Worm (Caenorhabditis elegans): ENCODE data around the gene glr-7.

Gene glr-7

ce11 chrX:2439728-2440127, 20.1 kb upstream of the glr-7 start:
- TF ChIP-seq K12H6.12 (tag; optimal IDR thresholded peaks at IDR 0.05) = no peak
- TF ChIP-seq pbrm-1 (GFP tag; IDR thresholded peaks at IDR 0.05) = no peak
- no peak for TF ChIP-seq F22D6.2 (tag; optimal IDR thresholded peaks at IDR 0.05)
- TF ChIP-seq cebp-1 (GFP tag; IDR thresholded peaks at IDR 0.05) = peak; percentile 92
- peak; percentile 95 for TF ChIP-seq cebp-1 (tag; optimal IDR thresholded peaks at IDR 0.05)
- TF ChIP-seq attf-6 (GFP tag; IDR thresholded peaks at IDR 0.05) = no peak
- no peak for TF ChIP-seq lin-35 (GFP tag; optimal IDR thresholded peaks at IDR 0.05)
- no peak for TF ChIP-seq lsl-1 (GFP tag; optimal IDR thresholded peaks at IDR 0.05)
- no peak for TF ChIP-seq efl-1 (GFP tag; optimal IDR thresholded peaks at IDR 0.05)
- no peak for TF ChIP-seq ama-1 (optimal IDR thresholded peaks at IDR 0.05)
- no peak for TF ChIP-seq ama-1 (GFP tag; optimal IDR thresholded peaks at IDR 0.05)
- no peak for TF ChIP-seq D2030.7 (GFP tag; IDR thresholded peaks at IDR 0.05)
- no peak for TF ChIP-seq nhr-120 (GFP tag; IDR thresholded peaks at IDR 0.05)
- TF ChIP-seq pha-4 (tag; optimal IDR thresholded peaks at IDR 0.05) = peak; percentile 44
- TF ChIP-seq madf-10 (tag; optimal IDR thresholded peaks at IDR 0.05) = no peak
- TF ChIP-seq aptf-2 (GFP tag; conservative IDR thresholded peaks at IDR 0.05) = no peak
- TF ChIP-seq egl-18 (GFP tag; IDR thresholded peaks at IDR 0.05) = no peak
- TF ChIP-seq nhr-80 (tag; optimal IDR thresholded peaks at IDR 0.05) = peak; percentile 67

ce11 chrX:2439309-2439708, 19.6 kb upstream of the glr-7 start:
- TF ChIP-seq madf-10 (tag; optimal IDR thresholded peaks at IDR 0.05) (no peak), B0261.1 (tag; optimal IDR thresholded peaks at IDR 0.05) (no peak), nfyb-1 (GFP tag; IDR thresholded peaks at IDR 0.05) (no peak), mes-4 (tag; optimal IDR thresholded peaks at IDR 0.05) (no peak), lin-54 (GFP tag; optimal IDR thresholded peaks at IDR 0.05) (no peak), hrde-1 (tag; optimal IDR thresholded peaks at IDR 0.05; ENCODE audit: borderline replicate concordance) (no peak), fkh-3 (tag; optimal IDR thresholded peaks at IDR 0.05) (no peak), ekl-4 (GFP tag; IDR thresholded peaks at IDR 0.05) (no peak), Y95B8A.8 (GFP tag; IDR thresholded peaks at IDR 0.05) (no peak), lag-1 (GFP tag; IDR thresholded peaks at IDR 0.05) (no peak), F57A8.1 (GFP tag; optimal IDR thresholded peaks at IDR 0.05) (no peak), Y67H2A.10 (GFP tag; conservative IDR thresholded peaks at IDR 0.05) (no peak), pbrm-1 (GFP tag; IDR thresholded peaks at IDR 0.05) (no peak)

- no peak for TF ChIP-seq efl-1 (GFP tag; optimal IDR thresholded peaks at IDR 0.05)
- no peak for TF ChIP-seq lin-35 (GFP tag; optimal IDR thresholded peaks at IDR 0.05)
- TF ChIP-seq lir-1 (GFP tag; conservative IDR thresholded peaks at IDR 0.05) = no peak
- no peak for TF ChIP-seq pbrm-1 (GFP tag; IDR thresholded peaks at IDR 0.05)
- no peak for TF ChIP-seq fkh-3 (tag; optimal IDR thresholded peaks at IDR 0.05)
- TF ChIP-seq ceh-91 (GFP tag; IDR thresholded peaks at IDR 0.05) = no peak
- no peak for TF ChIP-seq B0035.1 (tag; optimal IDR thresholded peaks at IDR 0.05)
- no peak for TF ChIP-seq F37B4.10 (GFP tag; IDR thresholded peaks at IDR 0.05)
- TF ChIP-seq hmg-1.2 (GFP tag; IDR thresholded peaks at IDR 0.05) = no peak
- no peak for TF ChIP-seq tbp1 (GFP tag; optimal IDR thresholded peaks at IDR 0.05)
- no peak for TF ChIP-seq nhr-120 (GFP tag; IDR thresholded peaks at IDR 0.05)
- TF ChIP-seq F49E8.2 (tag; optimal IDR thresholded peaks at IDR 0.05; ENCODE audit: insufficient read depth) = no peak
These were observed 19.2 kb upstream of the glr-7 start, which contains the start of gene gid-2 for ce11 chrX:2438857-2439256. gid-2 (minus strand) TSS chrX:2438957.

- no peak for TF ChIP-seq pbrm-1 (GFP tag; IDR thresholded peaks at IDR 0.05)
- no peak for TF ChIP-seq ceh-58 (GFP tag; IDR thresholded peaks at IDR 0.05)
- TF ChIP-seq nhr-80 (tag; optimal IDR thresholded peaks at IDR 0.05) = peak; percentile 63
These were observed 15.7 kb upstream of the glr-7 start for ce11 chrX:2435353-2435752.
